Worm (Caenorhabditis elegans) whole organism, L4/young adult: ENCODE results near the gene srw-68.

Experiments
- W03F9.2 ChIP-seq: fragments of 150-350 bp; optimal IDR thresholded peaks from 2 replicates; lab custom pipeline; 2014; ENCODE audit warnings: missing biosample characterization, missing genetic modification characterization
- dao-5 ChIP-seq: sonication (generic microtip); optimal IDR thresholded peaks from 2 replicates; lab custom pipeline; 2016; ENCODE audit warnings: missing genotype, missing genetic modification characterization, moderate library complexity, missing compliant biosample characterization

- TF ChIP-seq W03F9.2 (tag; lab: Kevin White, UChicago) (no peak), dao-5 (tag; lab: Kevin White, UChicago) (no peak)
These were observed 31.1 kb downstream of the srw-68 start, which contains the start of gene srx-9 for ce11 chrV:7395359-7395758.
